Worm (Caenorhabditis elegans) whole organism, early embryonic: ENCODE measurements around the gene C18B10.6.

Source experiments
- aly-1 ChIP-seq: sonication (generic microtip); optimal IDR thresholded peaks from 2 replicates; lab custom pipeline; 2016; ENCODE audit warnings: missing genetic modification characterization, missing compliant biosample characterization
- ama-1 ChIP-seq: fragments of 150-350 bp; optimal IDR thresholded peaks from 2 replicates; lab custom pipeline; 2014
- ceh-13 ChIP-seq: fragments of 200-800 bp; sonication (Bioruptor generic); optimal IDR thresholded peaks from 2 replicates; lab custom pipeline; 2018; ENCODE audit warnings: mild to moderate bottlenecking, missing genetic modification characterization, missing compliant biosample characterization
- hmbx-1 ChIP-seq: sonication (generic microtip); optimal IDR thresholded peaks from 2 replicates; lab custom pipeline; 2016; ENCODE audit warnings: mild to moderate bottlenecking, missing genetic modification characterization, missing compliant biosample characterization
- hmg-4 ChIP-seq: fragments of 200-800 bp; sonication (Bioruptor generic); optimal IDR thresholded peaks from 2 replicates; lab custom pipeline; 2018; ENCODE audit warnings: mild to moderate bottlenecking, missing genetic modification characterization, missing compliant biosample characterization

- TF ChIP-seq ama-1 (lab: Kevin White, UChicago) (no peak), hmbx-1 (tag; lab: Kevin White, UChicago) (no peak), hmg-4 (GFP tag; lab: Kevin White, UChicago) (no peak), aly-1 (no peak), ceh-13 (GFP tag; lab: Kevin White, UChicago) (no peak)
Observed at ce11 chrV:7434805-7435363, 46.0 kb downstream of the C18B10.6 start.
